Fruit fly (Drosophila melanogaster) whole organism, embryonic: ENCODE data around the gene Pex3.

Experiments used
- BEAF-32 ChIP-seq: fragments of 200-800 bp; sonication (Bioruptor generic); optimal IDR thresholded peaks from 3 replicates; lab custom pipeline; 2017; ENCODE audit warnings: missing biosample characterization, missing genetic modification characterization, mild to moderate bottlenecking, moderate library complexity, missing genetic modification reagents
- CG10267 ChIP-seq: fragments of 200-800 bp; sonication (Bioruptor generic); optimal IDR thresholded peaks from 2 replicates; lab custom pipeline; 2018; ENCODE audit warnings: missing biosample characterization, mild to moderate bottlenecking, missing genetic modification characterization, moderate library complexity
- CG10979 ChIP-seq: fragments of 200-800 bp; sonication (Bioruptor generic); optimal IDR thresholded peaks from 2 replicates; lab custom pipeline; 2018; ENCODE audit warnings: missing biosample characterization, mild to moderate bottlenecking, missing genetic modification characterization, moderate library complexity
- CG11247 ChIP-seq: fragments of 200-800 bp; sonication (Bioruptor generic); IDR thresholded peaks from 2 replicates; pipeline ENCODE4 v1.3.6; 2022; ENCODE audit warnings: missing biosample characterization, missing genetic modification characterization
- CG11398 ChIP-seq: fragments of 200-800 bp; sonication (Bioruptor generic); optimal IDR thresholded peaks from 2 replicates; lab custom pipeline; 2016; ENCODE audit warnings: missing biosample characterization, missing genetic modification characterization
- CG12299 ChIP-seq: fragments of 200-800 bp; sonication (Bioruptor generic); optimal IDR thresholded peaks from 2 replicates; lab custom pipeline; 2018; ENCODE audit warnings: missing biosample characterization, mild to moderate bottlenecking, missing genetic modification characterization
- CG12391 ChIP-seq: fragments of 200-800 bp; sonication (Bioruptor generic); optimal IDR thresholded peaks from 3 replicates; lab custom pipeline; 2018; ENCODE audit warnings: missing biosample characterization, mild to moderate bottlenecking, missing genetic modification characterization, moderate library complexity
- CG15011 ChIP-seq: fragments of 200-800 bp; sonication (Bioruptor generic); optimal IDR thresholded peaks from 3 replicates; lab custom pipeline; 2018; ENCODE audit warnings: missing biosample characterization, mild to moderate bottlenecking, missing genetic modification characterization
- CG15696 ChIP-seq: fragments of 200-800 bp; sonication (Bioruptor generic); optimal IDR thresholded peaks from 2 replicates; lab custom pipeline; 2019; ENCODE audit warnings: missing biosample characterization, mild to moderate bottlenecking, missing genetic modification characterization, moderate library complexity
- CG1603 ChIP-seq: fragments of 200-800 bp; sonication (Bioruptor generic); optimal IDR thresholded peaks from 2 replicates; lab custom pipeline; 2019; ENCODE audit warnings: missing biosample characterization, mild to moderate bottlenecking, missing genetic modification characterization, moderate library complexity
- CG17359 ChIP-seq: fragments of 200-800 bp; sonication (Bioruptor generic); optimal IDR thresholded peaks from 3 replicates; lab custom pipeline; 2018; ENCODE audit warnings: missing biosample characterization, mild to moderate bottlenecking, missing genetic modification characterization, moderate library complexity
- CG18262 ChIP-seq: fragments of 200-800 bp; optimal IDR thresholded peaks from 3 replicates; lab custom pipeline; 2019; ENCODE audit warnings: missing biosample characterization, mild to moderate bottlenecking, missing genetic modification characterization, moderate library complexity
- CG2712 ChIP-seq: fragments of 200-800 bp; optimal IDR thresholded peaks from 3 replicates; lab custom pipeline; 2019; ENCODE audit warnings: missing biosample characterization, mild to moderate bottlenecking, missing genetic modification characterization, moderate library complexity
- CG31441 ChIP-seq: fragments of 200-800 bp; sonication (Bioruptor generic); IDR thresholded peaks from 2 replicates; pipeline ENCODE4 v1.3.6; 2022; ENCODE audit warnings: missing biosample characterization, missing genetic modification characterization
- CG4707 ChIP-seq: fragments of 200-800 bp; sonication (Bioruptor generic); optimal IDR thresholded peaks from 2 replicates; lab custom pipeline; 2018; ENCODE audit warnings: missing biosample characterization, mild to moderate bottlenecking, missing genetic modification characterization, moderate library complexity
- CG4820 ChIP-seq: fragments of 200-800 bp; sonication (Bioruptor generic); optimal IDR thresholded peaks from 3 replicates; lab custom pipeline; 2016; ENCODE audit warnings: missing biosample characterization, missing genetic modification characterization
- CG7839 ChIP-seq: fragments of 200-800 bp; sonication (Bioruptor generic); optimal IDR thresholded peaks from 3 replicates; lab custom pipeline; 2018; ENCODE audit warnings: missing biosample characterization, mild to moderate bottlenecking, missing genetic modification characterization, moderate library complexity
- CG9727 ChIP-seq: fragments of 200-800 bp; sonication (Bioruptor generic); optimal IDR thresholded peaks from 3 replicates; lab custom pipeline; 2017; ENCODE audit warnings: missing biosample characterization, mild to moderate bottlenecking, missing genetic modification characterization
- D19A ChIP-seq: fragments of 200-800 bp; optimal IDR thresholded peaks from 3 replicates; lab custom pipeline; 2019; ENCODE audit warnings: missing biosample characterization, mild to moderate bottlenecking, missing genetic modification characterization, moderate library complexity
- Dbx ChIP-seq: fragments of 200-800 bp; sonication (Bioruptor generic); IDR thresholded peaks from 3 replicates; pipeline ENCODE4 v1.3.6; 2022; ENCODE audit warnings: missing biosample characterization, missing genetic modification characterization
- Deaf1 ChIP-seq: fragments of 200-800 bp; optimal IDR thresholded peaks from 3 replicates; lab custom pipeline; 2019; ENCODE audit warnings: missing biosample characterization, mild to moderate bottlenecking, missing genetic modification characterization, moderate library complexity
- Dfd ChIP-seq, 2 experiments: fragments of >200 bp; optimal IDR thresholded peaks; 2 replicates each; lab custom pipeline; 2017; ENCODE audit warnings: missing biosample characterization in 2 of 2, missing genetic modification characterization in 2 of 2
- Dp ChIP-seq: fragments of 200-800 bp; sonication (Bioruptor generic); optimal IDR thresholded peaks from 2 replicates; lab custom pipeline; 2018; ENCODE audit warnings: missing biosample characterization, mild to moderate bottlenecking, missing genetic modification characterization, moderate library complexity
- Meics ChIP-seq: fragments of 200-800 bp; sonication (Bioruptor generic); optimal IDR thresholded peaks from 2 replicates; lab custom pipeline; 2017; ENCODE audit warnings: missing biosample characterization, mild to moderate bottlenecking, missing genetic modification characterization
- NC2β ChIP-seq: fragments of 200-800 bp; sonication (Bioruptor generic); optimal IDR thresholded peaks from 2 replicates; lab custom pipeline; 2016; ENCODE audit warnings: missing biosample characterization, missing genetic modification characterization
- Nf-YB ChIP-seq: fragments of 200-800 bp; sonication (Bioruptor generic); optimal IDR thresholded peaks from 3 replicates; lab custom pipeline; 2019; ENCODE audit warnings: missing biosample characterization, mild to moderate bottlenecking, missing genetic modification characterization, moderate library complexity
- Ravus ChIP-seq: fragments of 200-800 bp; sonication (Bioruptor generic); IDR thresholded peaks from 2 replicates; pipeline ENCODE4 v1.3.6; 2022; ENCODE audit warnings: missing biosample characterization, missing genetic modification characterization
- Sox102F ChIP-seq: fragments of 200-800 bp; sonication (Bioruptor generic); optimal IDR thresholded peaks from 2 replicates; lab custom pipeline; 2018; ENCODE audit warnings: missing biosample characterization, mild to moderate bottlenecking, missing genetic modification characterization, moderate library complexity
- Ssrp ChIP-seq: fragments of 200-800 bp; sonication (Bioruptor generic); optimal IDR thresholded peaks from 2 replicates; lab custom pipeline; 2018; ENCODE audit warnings: missing biosample characterization, mild to moderate bottlenecking, missing genetic modification characterization, moderate library complexity
- Stat92E ChIP-seq, 3 experiments: fragments of >200 bp in 2 of 3; fragments of 200-800 bp in 1 of 3; sonication (Bioruptor generic) in 1 of 3; optimal IDR thresholded peaks; 2 replicates each; lab custom pipeline; 2017 to 2019; ENCODE audit warnings: missing biosample characterization in 3 of 3, missing genetic modification characterization in 3 of 3, mild to moderate bottlenecking in 1 of 3, moderate library complexity in 1 of 3
- Xrp1 ChIP-seq: fragments of 200-800 bp; sonication (Bioruptor generic); IDR thresholded peaks from 2 replicates; pipeline ENCODE4 v1.3.6; 2022; ENCODE audit warnings: missing biosample characterization, missing genetic modification characterization
- bsh ChIP-seq, 2 experiments: fragments of 200-800 bp; sonication (Bioruptor generic); optimal IDR thresholded peaks; 2 replicates each; lab custom pipeline; 2017 to 2018; ENCODE audit warnings: mild to moderate bottlenecking in 2 of 2, missing biosample characterization in 2 of 2, missing genetic modification characterization in 2 of 2, moderate library complexity in 1 of 2
- caup ChIP-seq: fragments of 200-800 bp; sonication (Bioruptor generic); optimal IDR thresholded peaks from 3 replicates; lab custom pipeline; 2017; ENCODE audit warnings: missing biosample characterization, mild to moderate bottlenecking, missing genetic modification characterization, moderate library complexity; ENCODE audit not compliant: severe bottlenecking
- dmrt11E ChIP-seq: fragments of 200-800 bp; sonication (Bioruptor generic); optimal IDR thresholded peaks from 3 replicates; lab custom pipeline; 2018; ENCODE audit warnings: missing biosample characterization, mild to moderate bottlenecking, missing genetic modification characterization, moderate library complexity
- dmrt99B ChIP-seq: fragments of 200-800 bp; sonication (Bioruptor generic); optimal IDR thresholded peaks from 2 replicates; lab custom pipeline; 2018; ENCODE audit warnings: missing biosample characterization, mild to moderate bottlenecking, missing genetic modification characterization, moderate library complexity
- esg ChIP-seq: fragments of 200-800 bp; sonication (Bioruptor generic); conservative IDR thresholded peaks from 2 replicates; pipeline ENCODE4 v1.3.6; 2022; ENCODE audit warnings: missing biosample characterization, missing genetic modification characterization
- gem ChIP-seq: fragments of 200-800 bp; sonication (Bioruptor generic); optimal IDR thresholded peaks from 2 replicates; lab custom pipeline; 2019; ENCODE audit warnings: missing biosample characterization, mild to moderate bottlenecking, missing genetic modification characterization, moderate library complexity
- grau ChIP-seq: fragments of 200-800 bp; optimal IDR thresholded peaks from 3 replicates; lab custom pipeline; 2019; ENCODE audit warnings: missing biosample characterization, mild to moderate bottlenecking, missing genetic modification characterization, moderate library complexity
- ham ChIP-seq: fragments of 200-800 bp; sonication (Bioruptor generic); IDR thresholded peaks from 2 replicates; pipeline ENCODE4 v1.3.6; 2022; ENCODE audit warnings: missing biosample characterization, missing genetic modification characterization
- lmd ChIP-seq: fragments of 200-800 bp; sonication (Bioruptor generic); IDR thresholded peaks from 2 replicates; pipeline ENCODE4 v1.3.6; 2022; ENCODE audit warnings: missing biosample characterization, missing genetic modification characterization
- lola ChIP-seq, 3 experiments: fragments of >200 bp in 2 of 3; fragments of 200-800 bp in 1 of 3; sonication (Bioruptor generic) in 1 of 3; optimal IDR thresholded peaks; 2 replicates each; lab custom pipeline; 2017 to 2019; ENCODE audit warnings: missing biosample characterization in 3 of 3, missing genetic modification characterization in 3 of 3, mild to moderate bottlenecking in 1 of 3, moderate library complexity in 1 of 3
- phol ChIP-seq: fragments of 200-800 bp; sonication (Bioruptor generic); optimal IDR thresholded peaks from 3 replicates; lab custom pipeline; 2018; ENCODE audit warnings: missing biosample characterization, mild to moderate bottlenecking, missing genetic modification characterization, moderate library complexity
- pum ChIP-seq: fragments of 200-800 bp; sonication (Bioruptor generic); optimal IDR thresholded peaks from 2 replicates; lab custom pipeline; 2016; ENCODE audit warnings: missing biosample characterization, missing genetic modification characterization
- sens ChIP-seq: fragments of 200-800 bp; sonication (Bioruptor generic); peaks from one replicate; lab custom pipeline; 2016; ENCODE audit warnings: missing biosample characterization, missing genetic modification characterization
- trem ChIP-seq: fragments of 200-800 bp; optimal IDR thresholded peaks from 3 replicates; lab custom pipeline; 2019; ENCODE audit warnings: missing biosample characterization, mild to moderate bottlenecking, missing genetic modification characterization, moderate library complexity

The Pex3 gene

dm6 chr3L:15174086-15174485 lies 29.9 kb downstream of the Pex3 start:
- TF ChIP-seq Ssrp (tag; lab: Kevin White, UChicago) (no peak), grau (tag; lab: Kevin White, UChicago) (peak; percentile 8), CG4820 (GFP tag; lab: Kevin White, UChicago) (no peak), Meics (GFP tag; lab: Kevin White, UChicago) (no peak), esg (GFP tag; lab: Robert Waterston, UW) (no peak), Sox102F (peak; percentile 4), Nf-YB (GFP tag; lab: Kevin White, UChicago) (no peak), CG15011 (GFP tag; lab: Kevin White, UChicago) (no peak), CG12391 (tag; lab: Kevin White, UChicago) (peak; percentile 17), CG31441 (GFP tag; lab: Robert Waterston, UW) (0 out of 2 replicates have a peak, but pooled peaks have one; percentile 14), CG12299 (tag; lab: Kevin White, UChicago) (no peak), CG17359 (tag; lab: Kevin White, UChicago) (no peak), CG4707 (no peak), Dfd (GFP tag; optimal IDR thresholded peaks at IDR 0.05; lab: Kevin White, UChicago) (no peak), CG10267 (tag; lab: Kevin White, UChicago) (peak; percentile 2), caup (GFP tag; lab: Kevin White, UChicago) (no peak), ham (GFP tag; lab: Robert Waterston, UW) (no peak), CG1603 (tag; lab: Kevin White, UChicago) (no peak), CG18262 (tag; lab: Kevin White, UChicago) (peak; percentile 37), dmrt11E (tag; lab: Kevin White, UChicago) (peak; percentile 39), Ravus (GFP tag; lab: Robert Waterston, UW) (no peak), D19A (tag; lab: Kevin White, UChicago) (peak; percentile 24), CG15696 (tag; lab: Kevin White, UChicago) (peak; percentile 6), sens (GFP tag; lab: Kevin White, UChicago) (peak; percentile 58), Deaf1 (tag; lab: Kevin White, UChicago) (no peak), CG7839 (tag; lab: Kevin White, UChicago) (no peak), CG2712 (tag; lab: Kevin White, UChicago) (peak; percentile 40), gem (tag; lab: Kevin White, UChicago) (peak; percentile 41), NC2β (GFP tag; lab: Kevin White, UChicago) (no peak), CG9727 (GFP tag; lab: Kevin White, UChicago) (peak; percentile 1), Xrp1 (GFP tag; lab: Robert Waterston, UW) (0 out of 2 replicates have a peak, but pooled peaks have one; percentile 19), bsh (GFP tag; optimal IDR thresholded peaks at IDR 0.05; lab: Kevin White, UChicago) (peak; percentile 31 to 36), lmd (GFP tag; lab: Robert Waterston, UW) (no peak), lola (GFP tag; optimal IDR thresholded peaks at IDR 0.05; lab: Kevin White, UChicago) (peak in 1 of 3 experiments; percentile 9), CG10979 (tag; lab: Kevin White, UChicago) (peak; percentile 47), dmrt99B (tag; lab: Kevin White, UChicago) (peak; percentile 20), trem (tag; lab: Kevin White, UChicago) (peak; percentile 5), Stat92E (GFP tag; optimal IDR thresholded peaks at IDR 0.05; lab: Kevin White, UChicago) (no peak), Dp (GFP tag; lab: Kevin White, UChicago) (no peak), Dbx (GFP tag; lab: Robert Waterston, UW) (no peak), BEAF-32 (GFP tag; lab: Kevin White, UChicago) (no peak), phol (tag; lab: Kevin White, UChicago) (peak; percentile 38), CG11398 (GFP tag; lab: Kevin White, UChicago) (no peak), CG11247 (GFP tag; lab: Robert Waterston, UW) (no peak), pum (GFP tag; lab: Kevin White, UChicago) (no peak)
- TF ChIP-seq, all 482 proteins: peak for 20
